Fruit fly (Drosophila melanogaster): Measurements from ENCODE around the gene Tudor-SN.
A peak's percentile ranks its signal among the peaks of the same experiment; 100 is the strongest.

The Tudor-SN gene

DNA sequence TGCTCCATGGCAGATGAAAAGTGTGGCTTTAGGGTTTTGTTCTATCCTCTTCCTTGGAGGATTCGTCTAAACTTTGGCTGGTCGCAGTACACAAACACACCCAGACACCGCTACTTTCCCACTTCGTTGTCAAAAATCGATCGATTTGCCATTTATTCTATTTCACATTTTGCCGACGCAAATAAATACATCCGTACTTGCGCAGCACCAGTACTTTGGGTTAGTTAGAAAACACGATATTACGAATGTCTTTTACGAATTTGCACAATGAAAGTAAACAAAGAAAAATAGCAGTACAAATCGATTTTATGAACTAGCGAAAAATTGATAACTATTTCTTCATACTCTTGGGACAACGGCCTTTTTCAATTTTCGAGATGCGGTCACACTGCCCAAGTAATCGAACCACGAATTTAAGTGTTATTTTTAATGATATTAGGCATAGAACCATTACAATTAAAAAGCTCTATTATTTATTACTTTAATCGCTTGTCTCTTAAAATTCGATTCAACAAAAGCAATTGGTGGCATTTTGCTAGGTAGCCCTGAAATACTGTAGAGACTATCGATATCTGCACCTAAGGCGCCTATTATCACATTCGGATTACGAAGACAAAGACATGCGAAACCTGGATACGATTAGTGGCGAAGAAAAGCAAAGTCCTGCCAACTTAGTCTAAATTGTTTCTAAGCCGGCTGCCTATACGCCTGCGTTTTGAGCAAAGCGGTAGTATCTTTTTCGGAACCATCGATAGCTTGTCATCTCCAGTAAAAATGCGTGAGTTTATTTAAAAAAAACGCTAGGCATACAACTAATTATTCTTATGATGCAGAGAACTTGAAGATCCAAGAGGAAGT lies 6.3 kb downstream of the Tudor-SN start, which contains the start of the genes DIP2 and wac (continued):
- TF ChIP-seq Ada2b (GFP tag; IDR thresholded peaks at IDR 0.05) (peak; percentile 64; the same call in 1 of the 2 replicates), CG7963 (GFP tag; IDR thresholded peaks at IDR 0.05; ENCODE audit: partially characterized antibody) (peak; percentile 73), HmgZ (tag; optimal IDR thresholded peaks at IDR 0.05) (peak; percentile 74), sim (GFP tag; IDR thresholded peaks at IDR 0.05) (no peak), CG10543 (GFP tag; optimal IDR thresholded peaks at IDR 0.05) (peak; percentile 78), CG11456 (GFP tag; IDR thresholded peaks at IDR 0.05) (peak; percentile 88), CG11093 (GFP tag; IDR thresholded peaks at IDR 0.05) (peak; percentile 57; the same call in 1 of the 3 replicates), nau (GFP tag; optimal IDR thresholded peaks at IDR 0.05) (no peak), en (GFP tag; optimal IDR thresholded peaks at IDR 0.05) (peak; percentile 21), ara (GFP tag; IDR thresholded peaks at IDR 0.05) (peak; percentile 56; the same call in 1 of the 2 replicates), TFAM (GFP tag; optimal IDR thresholded peaks at IDR 0.05) (no peak), Hand (GFP tag; optimal IDR thresholded peaks at IDR 0.05) (no peak), esg (GFP tag; conservative IDR thresholded peaks at IDR 0.05) (peak; percentile 45; the same call in 1 of the 2 replicates), pita (GFP tag; optimal IDR thresholded peaks at IDR 0.05) (peak; percentile 46), Six4 (GFP tag; optimal IDR thresholded peaks at IDR 0.05) (peak; percentile 73), Poxn (GFP tag; IDR thresholded peaks at IDR 0.05) (no peak), CG30020 (tag; optimal IDR thresholded peaks at IDR 0.05) (peak; percentile 73), CG6791 (GFP tag; IDR thresholded peaks at IDR 0.05; ENCODE audit: partially characterized antibody) (peak; percentile 88), knrl (GFP tag; IDR thresholded peaks at IDR 0.05; ENCODE audit: partially characterized antibody) (peak; percentile 90), CG18619 (GFP tag; optimal IDR thresholded peaks at IDR 0.05) (no peak), CG2875 (GFP tag; optimal IDR thresholded peaks at IDR 0.05) (peak; percentile 51), croc (GFP tag; conservative IDR thresholded peaks at IDR 0.05) (no peak), jigr1 (GFP tag; IDR thresholded peaks at IDR 0.05) (no peak), zen2 (GFP tag; IDR thresholded peaks at IDR 0.05; ENCODE audit: partially characterized antibody) (peak; percentile 86), mld (GFP tag; IDR thresholded peaks at IDR 0.05; ENCODE audit: partially characterized antibody) (peak; percentile 63; the same call in 2 of the 3 replicates), CG14014 (GFP tag; IDR thresholded peaks at IDR 0.05) (peak; percentile 71), bbx (GFP tag; IDR thresholded peaks at IDR 0.05; ENCODE audit: partially characterized antibody) (peak; percentile 90), Nf-YC (tag; optimal IDR thresholded peaks at IDR 0.05) (peak; percentile 75), luna (GFP tag; optimal IDR thresholded peaks at IDR 0.05) (peak; percentile 27), CG9876 (GFP tag; optimal IDR thresholded peaks at IDR 0.05) (peak; percentile 75), cwo (GFP tag; optimal IDR thresholded peaks at IDR 0.05) (peak; percentile 10), CG31388 (GFP tag; optimal IDR thresholded peaks at IDR 0.05) (no peak), CG18764 (GFP tag; optimal IDR thresholded peaks at IDR 0.05) (peak; percentile 74), CG10366 (GFP tag; IDR thresholded peaks at IDR 0.05) (peak; percentile 57; the same call in 1 of the 2 replicates), danr (GFP tag; IDR thresholded peaks at IDR 0.05) (no peak), jumu (GFP tag; optimal IDR thresholded peaks at IDR 0.05) (peak; percentile 93), D19B (GFP tag; optimal IDR thresholded peaks at IDR 0.05) (no peak), HLH4C (GFP tag; IDR thresholded peaks at IDR 0.05; ENCODE audit: partially characterized antibody) (peak; percentile 86), CG1024 (GFP tag; IDR thresholded peaks at IDR 0.05) (peak; percentile 62; the same call in 1 of the 2 replicates), CG9797 (GFP tag; optimal IDR thresholded peaks at IDR 0.05) (peak; percentile 89), gem (tag; optimal IDR thresholded peaks at IDR 0.05) (no peak), CTCF (GFP tag; optimal IDR thresholded peaks at IDR 0.05) (peak; percentile 59), ham (GFP tag; IDR thresholded peaks at IDR 0.05) (peak; percentile 14; the same call in 1 of the 2 replicates), Dfd (GFP tag; optimal IDR thresholded peaks at IDR 0.05) (no peak), CG34376 (GFP tag; optimal IDR thresholded peaks at IDR 0.05) (peak; percentile 84), CG14441 (GFP tag; IDR thresholded peaks at IDR 0.05) (peak; percentile 62), vvl (GFP tag; IDR thresholded peaks at IDR 0.05) (peak; percentile 89), CG12071 (GFP tag; optimal IDR thresholded peaks at IDR 0.05) (no peak), vnd (GFP tag; IDR thresholded peaks at IDR 0.05; ENCODE audit: partially characterized antibody) (peak; percentile 84)
